Worm (Caenorhabditis elegans): ENCODE data around the gene C01G12.9.

- TF ChIP-seq unc-39 (tag; optimal IDR thresholded peaks at IDR 0.05) (no peak), ztf-11 (tag; optimal IDR thresholded peaks at IDR 0.05) (no peak), ces-1 (GFP tag; optimal IDR thresholded peaks at IDR 0.05) (no peak), nhr-12 (tag; optimal IDR thresholded peaks at IDR 0.05) (no peak), nhr-237 (tag; optimal IDR thresholded peaks at IDR 0.05) (no peak), lsy-2 (tag; optimal IDR thresholded peaks at IDR 0.05) (no peak), ceh-43 (GFP tag; optimal IDR thresholded peaks at IDR 0.05) (no peak), ceh-39 (tag; optimal IDR thresholded peaks at IDR 0.05) (no peak), zip-8 (tag; optimal IDR thresholded peaks at IDR 0.05) (no peak)
Measured at ce11 chrII:14610492-14611142, 31.8 kb downstream of the C01G12.9 start.
